Fruit fly (Drosophila melanogaster) whole organism, wandering third instar larva: Measurements from ENCODE around the gene CG8852.

ENCODE experiments used
- Dfd ChIP-seq: fragments of >200 bp; optimal IDR thresholded peaks from 2 replicates; lab custom pipeline; 2017; ENCODE audit warnings: missing biosample characterization, missing genetic modification characterization
- Hr83 ChIP-seq: fragments of 200-300 bp; sonication (Bioruptor generic); optimal IDR thresholded peaks from 2 replicates; lab custom pipeline; 2016; ENCODE audit warnings: missing biosample characterization, mild to moderate bottlenecking, missing genetic modification characterization, moderate library complexity; ENCODE audit not compliant: poor library complexity, severe bottlenecking
- Mio ChIP-seq: sonication (Bioruptor generic); optimal IDR thresholded peaks from 2 replicates; lab custom pipeline; 2016; ENCODE audit warnings: missing biosample characterization, missing genetic modification characterization
- N ChIP-seq: fragments of >200 bp; optimal IDR thresholded peaks from 2 replicates; lab custom pipeline; 2018; ENCODE audit warnings: missing biosample characterization, missing external identifiers, missing genetic modification characterization
- Sp1 ChIP-seq: fragments of 200-800 bp; sonication (Bioruptor generic); optimal IDR thresholded peaks from 3 replicates; lab custom pipeline; 2019; ENCODE audit warnings: missing biosample characterization, mild to moderate bottlenecking, missing genetic modification characterization, moderate library complexity
- br ChIP-seq: fragments of 200-800 bp; sonication (Bioruptor generic); optimal IDR thresholded peaks from 2 replicates; lab custom pipeline; 2016; ENCODE audit warnings: missing biosample characterization, missing genetic modification characterization
- brk ChIP-seq: fragments of 200-800 bp; sonication (Bioruptor generic); optimal IDR thresholded peaks from 2 replicates; lab custom pipeline; 2016; ENCODE audit warnings: missing biosample characterization, mild to moderate bottlenecking, missing genetic modification characterization
- fru ChIP-seq: fragments of 200-800 bp; sonication (Bioruptor generic); optimal IDR thresholded peaks from 3 replicates; lab custom pipeline; 2016; ENCODE audit warnings: missing biosample characterization, mild to moderate bottlenecking, missing genetic modification characterization
- h ChIP-seq: fragments of 200-800 bp; sonication (Bioruptor generic); optimal IDR thresholded peaks from 3 replicates; lab custom pipeline; 2016; ENCODE audit warnings: missing biosample characterization, mild to moderate bottlenecking, missing genetic modification characterization
- psq ChIP-seq: fragments of 200-800 bp; sonication (Bioruptor generic); optimal IDR thresholded peaks from 3 replicates; lab custom pipeline; 2017; ENCODE audit warnings: missing biosample characterization, mild to moderate bottlenecking, missing genetic modification characterization, moderate library complexity
- sage ChIP-seq: fragments of 200-800 bp; sonication (Bioruptor generic); optimal IDR thresholded peaks from 2 replicates; lab custom pipeline; 2016; ENCODE audit warnings: missing biosample characterization, mild to moderate bottlenecking, missing genetic modification characterization
- usp ChIP-seq: fragments of >200 bp; optimal IDR thresholded peaks from 2 replicates; lab custom pipeline; 2017; ENCODE audit warnings: missing biosample characterization, missing genetic modification characterization

DNA sequence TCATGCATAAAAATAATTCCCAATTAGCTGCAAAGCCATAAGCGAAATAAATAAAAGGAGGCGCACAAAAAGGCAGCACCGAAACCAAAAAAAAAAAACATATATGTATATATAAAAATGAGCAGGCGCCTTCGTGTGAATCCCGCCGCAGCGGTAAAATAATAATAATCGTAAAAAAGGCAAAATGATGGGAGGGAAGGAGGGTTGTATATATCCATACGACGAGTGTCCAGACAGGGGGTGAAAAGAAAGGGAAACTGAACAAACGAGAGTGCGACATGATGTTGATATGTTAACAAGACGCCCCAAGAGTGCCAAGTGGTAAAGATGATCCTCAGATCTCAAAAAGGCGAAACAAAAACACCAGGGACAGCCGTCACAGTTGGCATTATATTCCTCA is 39.6 kb downstream of the CG8852 start:
- no peak for TF ChIP-seq fru (GFP tag; lab: Kevin White, UChicago)
- no peak for TF ChIP-seq Mio (GFP tag; lab: Kevin White, UChicago)
- TF ChIP-seq br (GFP tag; lab: Kevin White, UChicago), result no peak
- TF ChIP-seq sage, result no peak
- TF ChIP-seq N, result no peak
- no peak for TF ChIP-seq brk (GFP tag; lab: Kevin White, UChicago)
- no peak for TF ChIP-seq Dfd (GFP tag; lab: Kevin White, UChicago)
- TF ChIP-seq psq (GFP tag; lab: Kevin White, UChicago), result no peak
- no peak for TF ChIP-seq Sp1 (GFP tag; lab: Kevin White, UChicago)
- no peak for TF ChIP-seq Hr83 (GFP tag; lab: Kevin White, UChicago)
- TF ChIP-seq usp, result no peak
- TF ChIP-seq h (GFP tag; lab: Kevin White, UChicago), result no peak
